Fruit fly (Drosophila melanogaster) whole organism, embryonic: Measurements from ENCODE around the gene Tbcc.

Experiments used
- B-H2 ChIP-seq: fragments of 200-800 bp; sonication (Bioruptor generic); optimal IDR thresholded peaks from 2 replicates; lab custom pipeline; 2018; ENCODE audit warnings: missing biosample characterization, mild to moderate bottlenecking, missing genetic modification characterization
- BtbVII ChIP-seq: fragments of 200-800 bp; sonication (Bioruptor generic); optimal IDR thresholded peaks from 3 replicates; lab custom pipeline; 2017; ENCODE audit warnings: missing biosample characterization, mild to moderate bottlenecking, missing genetic modification characterization
- CG10366 ChIP-seq: fragments of 200-800 bp; sonication (Bioruptor generic); IDR thresholded peaks from 2 replicates; pipeline ENCODE4 v1.3.6; 2022; ENCODE audit warnings: missing biosample characterization, missing genetic modification characterization
- CG10654 ChIP-seq: fragments of 200-800 bp; sonication (Bioruptor generic); optimal IDR thresholded peaks from 2 replicates; lab custom pipeline; 2016; ENCODE audit warnings: missing biosample characterization, missing genetic modification characterization
- CG12155 ChIP-seq: fragments of 200-800 bp; sonication (Bioruptor generic); optimal IDR thresholded peaks from 3 replicates; lab custom pipeline; 2016; ENCODE audit warnings: missing biosample characterization, missing genetic modification characterization
- CG12299 ChIP-seq: fragments of 200-800 bp; sonication (Bioruptor generic); optimal IDR thresholded peaks from 2 replicates; lab custom pipeline; 2018; ENCODE audit warnings: missing biosample characterization, mild to moderate bottlenecking, missing genetic modification characterization
- CG1529 ChIP-seq: fragments of 200-800 bp; sonication (Bioruptor generic); optimal IDR thresholded peaks from 3 replicates; lab custom pipeline; 2018; ENCODE audit warnings: missing biosample characterization, missing genetic modification characterization
- CG1603 ChIP-seq: fragments of 200-800 bp; sonication (Bioruptor generic); optimal IDR thresholded peaks from 2 replicates; lab custom pipeline; 2019; ENCODE audit warnings: missing biosample characterization, mild to moderate bottlenecking, missing genetic modification characterization, moderate library complexity
- CG16779 ChIP-seq: fragments of 200-800 bp; sonication (Bioruptor generic); IDR thresholded peaks from 2 replicates; pipeline ENCODE4 v1.3.6; 2022; ENCODE audit warnings: missing biosample characterization, missing genetic modification characterization
- CG17186 ChIP-seq: fragments of 200-800 bp; sonication (Bioruptor generic); optimal IDR thresholded peaks from 3 replicates; lab custom pipeline; 2017; ENCODE audit warnings: missing biosample characterization, missing genetic modification reagents, missing genetic modification characterization
- CG17912 ChIP-seq: fragments of 200-800 bp; sonication (Bioruptor generic); optimal IDR thresholded peaks from 2 replicates; lab custom pipeline; 2018; ENCODE audit warnings: missing biosample characterization, mild to moderate bottlenecking, missing genetic modification characterization
- CG18619 ChIP-seq: fragments of 200-800 bp; sonication (Bioruptor generic); optimal IDR thresholded peaks from 3 replicates; lab custom pipeline; 2017; ENCODE audit warnings: missing biosample characterization, mild to moderate bottlenecking, missing genetic modification characterization
- CG31441 ChIP-seq: fragments of 200-800 bp; sonication (Bioruptor generic); IDR thresholded peaks from 2 replicates; pipeline ENCODE4 v1.3.6; 2022; ENCODE audit warnings: missing biosample characterization, missing genetic modification characterization
- CG32767 ChIP-seq: fragments of 200-800 bp; sonication (Bioruptor generic); IDR thresholded peaks from 2 replicates; pipeline ENCODE4 v1.3.6; 2022; ENCODE audit warnings: missing biosample characterization, missing genetic modification characterization
- CG34422 ChIP-seq: fragments of 200-800 bp; sonication (Bioruptor generic); IDR thresholded peaks from 3 replicates; pipeline ENCODE4 v1.3.6; 2022; ENCODE audit warnings: missing biosample characterization, missing genetic modification characterization
- CG4328 ChIP-seq: fragments of 200-800 bp; sonication (Bioruptor generic); optimal IDR thresholded peaks from 3 replicates; lab custom pipeline; 2017; ENCODE audit warnings: missing biosample characterization, missing genetic modification reagents, missing genetic modification characterization
- CG4617 ChIP-seq: fragments of 200-800 bp; sonication (Bioruptor generic); optimal IDR thresholded peaks from 3 replicates; lab custom pipeline; 2016; ENCODE audit warnings: missing biosample characterization, missing genetic modification characterization, borderline replicate concordance
- CG5245 ChIP-seq: fragments of 200-800 bp; sonication (Bioruptor generic); optimal IDR thresholded peaks from 3 replicates; lab custom pipeline; 2016; ENCODE audit warnings: missing biosample characterization, missing genetic modification characterization
- CG7963 ChIP-seq: fragments of 200-800 bp; sonication (Bioruptor generic); IDR thresholded peaks from 3 replicates; pipeline ENCODE4 v1.3.6; 2022; ENCODE audit warnings: missing biosample characterization, missing genetic modification characterization; ENCODE audit not compliant: partially characterized antibody
- CG8388 ChIP-seq: fragments of 200-800 bp; sonication (Bioruptor generic); optimal IDR thresholded peaks from 2 replicates; lab custom pipeline; 2019; ENCODE audit warnings: missing biosample characterization, mild to moderate bottlenecking, missing genetic modification characterization, moderate library complexity
- Chrac-16 ChIP-seq: fragments of 200-800 bp; sonication (Bioruptor generic); optimal IDR thresholded peaks from 3 replicates; lab custom pipeline; 2016; ENCODE audit warnings: missing biosample characterization, missing genetic modification characterization
- D19B ChIP-seq: fragments of 200-800 bp; sonication (Bioruptor generic); optimal IDR thresholded peaks from 2 replicates; lab custom pipeline; 2017; ENCODE audit warnings: missing biosample characterization, mild to moderate bottlenecking, missing genetic modification characterization
- Eip74EF ChIP-seq, 2 experiments: fragments of 200-800 bp in 1 of 2; fragments of >200 bp in 1 of 2; sonication (Bioruptor generic) in 1 of 2; optimal IDR thresholded peaks; 2 replicates each; lab custom pipeline; 2017 to 2019; ENCODE audit warnings: missing biosample characterization in 2 of 2, missing genetic modification characterization in 2 of 2, mild to moderate bottlenecking in 1 of 2, moderate library complexity in 1 of 2
- Hr39 ChIP-seq: fragments of >200 bp; optimal IDR thresholded peaks from 2 replicates; lab custom pipeline; 2017
- Lhr ChIP-seq: fragments of 200-800 bp; sonication (Bioruptor generic); optimal IDR thresholded peaks from 3 replicates; lab custom pipeline; 2017; ENCODE audit warnings: mild to moderate bottlenecking, missing biosample characterization, missing genetic modification reagents, missing genetic modification characterization
- Ssrp ChIP-seq: fragments of 200-800 bp; sonication (Bioruptor generic); optimal IDR thresholded peaks from 2 replicates; lab custom pipeline; 2018; ENCODE audit warnings: missing biosample characterization, mild to moderate bottlenecking, missing genetic modification characterization, moderate library complexity
- YL-1 ChIP-seq: fragments of 200-800 bp; sonication (Bioruptor generic); optimal IDR thresholded peaks from 3 replicates; lab custom pipeline; 2017; ENCODE audit warnings: missing biosample characterization, mild to moderate bottlenecking, missing genetic modification characterization
- abd-A ChIP-seq: fragments of 200-800 bp; sonication (Bioruptor generic); optimal IDR thresholded peaks from 3 replicates; lab custom pipeline; 2019; ENCODE audit warnings: missing biosample characterization, mild to moderate bottlenecking, missing genetic modification characterization, moderate library complexity
- cas ChIP-seq: fragments of 200-800 bp; sonication (Bioruptor generic); IDR thresholded peaks from 2 replicates; pipeline ENCODE4 v1.3.6; 2022; ENCODE audit warnings: missing biosample characterization, missing genetic modification characterization
- caup ChIP-seq: fragments of 200-800 bp; sonication (Bioruptor generic); optimal IDR thresholded peaks from 3 replicates; lab custom pipeline; 2017; ENCODE audit warnings: missing biosample characterization, mild to moderate bottlenecking, missing genetic modification characterization, moderate library complexity; ENCODE audit not compliant: severe bottlenecking
- crol ChIP-seq: fragments of 200-800 bp; sonication (Bioruptor generic); IDR thresholded peaks from 2 replicates; pipeline ENCODE4 v1.3.6; 2022; ENCODE audit warnings: missing biosample characterization, missing genetic modification characterization
- crp ChIP-seq, 2 experiments: fragments of 200-800 bp; sonication (Bioruptor generic); optimal IDR thresholded peaks; 2 replicates in 1 of 2; 3 replicates in 1 of 2; lab custom pipeline; 2017; ENCODE audit warnings: missing biosample characterization in 2 of 2, missing genetic modification characterization in 2 of 2, mild to moderate bottlenecking in 1 of 2, moderate library complexity in 1 of 2
- disco-r ChIP-seq: fragments of 200-800 bp; sonication (Bioruptor generic); optimal IDR thresholded peaks from 2 replicates; lab custom pipeline; 2016; ENCODE audit warnings: missing biosample characterization, missing genetic modification characterization
- dmrt11E ChIP-seq: fragments of 200-800 bp; sonication (Bioruptor generic); optimal IDR thresholded peaks from 3 replicates; lab custom pipeline; 2018; ENCODE audit warnings: missing biosample characterization, mild to moderate bottlenecking, missing genetic modification characterization, moderate library complexity
- gcm2 ChIP-seq: fragments of 200-800 bp; sonication (Bioruptor generic); optimal IDR thresholded peaks from 2 replicates; lab custom pipeline; 2016; ENCODE audit warnings: missing biosample characterization, missing genetic modification characterization
- gt ChIP-seq: fragments of 200-800 bp; sonication (Bioruptor generic); IDR thresholded peaks from 2 replicates; pipeline ENCODE4 v1.3.6; 2022; ENCODE audit warnings: missing biosample characterization, missing genetic modification characterization
- hbn ChIP-seq: fragments of 200-800 bp; sonication (Bioruptor generic); IDR thresholded peaks from 2 replicates; pipeline ENCODE4 v1.3.6; 2022; ENCODE audit warnings: missing biosample characterization, missing genetic modification characterization; ENCODE audit not compliant: partially characterized antibody
- hkb ChIP-seq, 2 experiments: fragments of 200-800 bp in 1 of 2; fragments of >200 bp in 1 of 2; sonication (Bioruptor generic) in 1 of 2; IDR thresholded peaks in 1 of 2; optimal IDR thresholded peaks in 1 of 2; 2 replicates each; pipeline versions ENCODE4 v1.3.6 to Lab custom; 2017 to 2022; ENCODE audit warnings: missing biosample characterization in 1 of 2, missing genetic modification characterization in 1 of 2
- jigr1 ChIP-seq: fragments of 200-800 bp; sonication (Bioruptor generic); IDR thresholded peaks from 3 replicates; pipeline ENCODE4 v1.3.6; 2022; ENCODE audit warnings: missing biosample characterization, missing genetic modification characterization
- kay ChIP-seq: fragments of 200-800 bp; sonication (Bioruptor generic); optimal IDR thresholded peaks from 2 replicates; lab custom pipeline; 2016; ENCODE audit warnings: missing biosample characterization, missing genetic modification characterization
- ken ChIP-seq: fragments of 200-800 bp; sonication (Bioruptor generic); IDR thresholded peaks from 3 replicates; pipeline ENCODE4 v1.3.6; 2022; ENCODE audit warnings: missing biosample characterization, missing genetic modification characterization
- mirr ChIP-seq: fragments of 200-800 bp; sonication (Bioruptor generic); optimal IDR thresholded peaks from 3 replicates; lab custom pipeline; 2018; ENCODE audit warnings: missing biosample characterization, mild to moderate bottlenecking, missing genetic modification characterization
- nom ChIP-seq: fragments of 200-800 bp; sonication (Bioruptor generic); optimal IDR thresholded peaks from 2 replicates; lab custom pipeline; 2017; ENCODE audit warnings: missing biosample characterization, missing genetic modification characterization, mild to moderate bottlenecking, moderate library complexity, missing genetic modification reagents
- pb ChIP-seq: fragments of 200-800 bp; sonication (Bioruptor generic); optimal IDR thresholded peaks from 3 replicates; lab custom pipeline; 2016; ENCODE audit warnings: missing biosample characterization, missing genetic modification characterization
- pho ChIP-seq: fragments of 200-800 bp; sonication (Bioruptor generic); optimal IDR thresholded peaks from 2 replicates; lab custom pipeline; 2016; ENCODE audit warnings: missing biosample characterization, missing genetic modification characterization
- row ChIP-seq: fragments of 200-800 bp; sonication (Bioruptor generic); IDR thresholded peaks from 3 replicates; pipeline ENCODE4 v1.3.6; 2022; ENCODE audit warnings: missing biosample characterization, missing genetic modification characterization
- sens-2 ChIP-seq: fragments of 200-800 bp; sonication (Bioruptor generic); IDR thresholded peaks from 2 replicates; pipeline ENCODE4 v1.3.6; 2022; ENCODE audit warnings: missing biosample characterization, missing genetic modification characterization
- slbo ChIP-seq: fragments of 200-800 bp; sonication (Bioruptor generic); IDR thresholded peaks from 2 replicates; pipeline ENCODE4 v1.3.6; 2022; ENCODE audit warnings: missing biosample characterization, missing genetic modification characterization
- unpg ChIP-seq: fragments of 200-800 bp; sonication (Bioruptor generic); optimal IDR thresholded peaks from 3 replicates; lab custom pipeline; 2018; ENCODE audit warnings: missing biosample characterization, mild to moderate bottlenecking, missing genetic modification characterization, moderate library complexity
- vvl ChIP-seq: fragments of 200-800 bp; sonication (Bioruptor generic); IDR thresholded peaks from 2 replicates; pipeline ENCODE4 v1.3.6; 2022; ENCODE audit warnings: missing biosample characterization, missing genetic modification characterization

The Tbcc gene

DNA sequence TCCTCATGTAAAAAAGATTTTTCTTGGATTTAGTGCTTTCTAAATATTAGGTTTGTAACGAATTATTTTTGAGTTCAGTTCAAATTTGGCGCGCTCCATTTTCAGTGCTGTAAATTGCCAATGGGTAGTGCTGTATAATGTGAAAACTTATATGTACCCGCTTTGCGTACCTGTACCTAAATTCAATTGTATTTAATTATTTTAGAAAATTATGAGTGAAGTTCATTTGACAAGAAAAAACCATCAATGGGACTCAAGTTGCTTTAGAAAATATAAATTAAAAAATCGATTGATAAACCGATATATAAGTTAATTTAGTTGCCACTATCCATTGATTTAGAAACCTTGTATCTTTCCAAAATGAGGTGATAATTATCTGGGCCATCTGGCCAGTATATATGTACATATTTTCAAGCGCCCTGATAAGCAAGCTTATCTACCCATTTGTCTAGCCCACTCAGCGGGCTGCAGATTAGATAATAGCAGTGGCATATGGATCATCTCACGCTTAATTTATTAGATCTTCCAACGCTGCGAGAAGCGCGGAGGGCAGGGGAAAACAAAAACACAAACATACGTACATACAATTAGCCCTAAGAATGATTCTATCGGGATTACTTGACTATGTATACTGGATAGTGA, 36.7 kb upstream of the Tbcc start (continued):
- TF ChIP-seq D19B (GFP tag; lab: Kevin White, UChicago) = no peak
- TF ChIP-seq CG1603 = peak; percentile 16
- TF ChIP-seq CG32767 (GFP tag; lab: Robert Waterston, UW) = no peak
- TF ChIP-seq crol (GFP tag; lab: Robert Waterston, UW) = no peak
- TF ChIP-seq Ssrp = no peak
- no peak for TF ChIP-seq cas (GFP tag; lab: Robert Waterston, UW)
- no peak for TF ChIP-seq B-H2 (GFP tag; lab: Kevin White, UChicago)
- TF ChIP-seq unpg (GFP tag; lab: Kevin White, UChicago) = peak; percentile 1
- TF ChIP-seq ken (GFP tag; lab: Robert Waterston, UW) = no peak
- TF ChIP-seq crp (GFP tag; optimal IDR thresholded peaks at IDR 0.05; lab: Kevin White, UChicago) = no peak
- TF ChIP-seq CG34422 (GFP tag; lab: Robert Waterston, UW) = 0 out of 3 replicates have a peak, but pooled peaks have one; percentile 14
- no peak for TF ChIP-seq Chrac-16
- peak; percentile 38 for TF ChIP-seq caup (GFP tag; lab: Kevin White, UChicago)
- TF ChIP-seq CG12299 (tag; lab: Kevin White, UChicago) = no peak
- TF ChIP-seq CG4617 = peak; percentile 1
- TF ChIP-seq kay (GFP tag; lab: Kevin White, UChicago) = no peak
- no peak for TF ChIP-seq gcm2 (GFP tag; lab: Kevin White, UChicago)
- peak; percentile 20 for TF ChIP-seq nom
- TF ChIP-seq YL-1 (GFP tag; lab: Kevin White, UChicago) = peak; percentile 22
- no peak for TF ChIP-seq BtbVII (GFP tag; lab: Kevin White, UChicago)
- peak; percentile 88 for TF ChIP-seq mirr (GFP tag; lab: Kevin White, UChicago)
- no peak for TF ChIP-seq CG7963
- no peak for TF ChIP-seq Eip74EF (GFP tag; optimal IDR thresholded peaks at IDR 0.05; lab: Kevin White, UChicago)
- peak; percentile 55 for TF ChIP-seq slbo (GFP tag; lab: Robert Waterston, UW)
- no peak for TF ChIP-seq jigr1
- TF ChIP-seq CG5245 (GFP tag; lab: Kevin White, UChicago) = no peak
- no peak for TF ChIP-seq CG17912 (GFP tag; lab: Kevin White, UChicago)
- no peak for TF ChIP-seq CG18619 (GFP tag; lab: Kevin White, UChicago)
- TF ChIP-seq row (GFP tag; lab: Robert Waterston, UW) = peak; percentile 60; the same call in 2 of the 3 replicates
- peak; percentile 31 for TF ChIP-seq CG10654 (GFP tag; lab: Kevin White, UChicago)
- TF ChIP-seq sens-2 (GFP tag; lab: Robert Waterston, UW) = no peak
- TF ChIP-seq Lhr (GFP tag; lab: Kevin White, UChicago) = no peak
- TF ChIP-seq CG12155 = no peak
- no peak for TF ChIP-seq dmrt11E (tag; lab: Kevin White, UChicago)
- TF ChIP-seq CG1529 = no peak
- TF ChIP-seq CG10366 (GFP tag; lab: Robert Waterston, UW) = no peak
- no peak for TF ChIP-seq pho
- no peak for TF ChIP-seq disco-r
- TF ChIP-seq gt (GFP tag; lab: Robert Waterston, UW) = no peak
- peak; percentile 53 for TF ChIP-seq vvl (GFP tag; lab: Robert Waterston, UW)
- TF ChIP-seq CG17186 (GFP tag; lab: Kevin White, UChicago) = no peak
- TF ChIP-seq CG31441 (GFP tag; lab: Robert Waterston, UW) = no peak
- TF ChIP-seq CG16779 (GFP tag; lab: Robert Waterston, UW) = no peak
- TF ChIP-seq CG4328 = no peak
- TF ChIP-seq hkb (optimal IDR thresholded peaks at IDR 0.05; lab: Kevin White, UChicago) = no peak
- no peak for TF ChIP-seq hkb (GFP tag; IDR thresholded peaks at IDR 0.05; lab: Robert Waterston, UW)
- no peak for TF ChIP-seq hbn (GFP tag; lab: Robert Waterston, UW)
- no peak for TF ChIP-seq Hr39
- no peak for TF ChIP-seq CG8388 (GFP tag; lab: Kevin White, UChicago)
- no peak for TF ChIP-seq abd-A (tag; lab: Kevin White, UChicago)
- no peak for TF ChIP-seq pb (GFP tag; lab: Kevin White, UChicago)
